Fruit fly (Drosophila melanogaster): Measurements from ENCODE around the gene CG42494.

- no peak for TF ChIP-seq Hnf4 (GFP tag; optimal IDR thresholded peaks at IDR 0.05)
- peak; percentile 27 for TF ChIP-seq woc (GFP tag; optimal IDR thresholded peaks at IDR 0.05)
- no peak for TF ChIP-seq psq (GFP tag; optimal IDR thresholded peaks at IDR 0.05)
- TF ChIP-seq CG32264 (GFP tag; optimal IDR thresholded peaks at IDR 0.05) = no peak
- no peak for TF ChIP-seq dmrt93B (GFP tag; optimal IDR thresholded peaks at IDR 0.05)
- no peak for TF ChIP-seq CrebA (GFP tag; optimal IDR thresholded peaks at IDR 0.05; ENCODE audit: borderline replicate concordance)
- TF ChIP-seq Myc (optimal IDR thresholded peaks at IDR 0.05) = no peak
- no peak for TF ChIP-seq Hr78 (GFP tag; optimal IDR thresholded peaks at IDR 0.05)
- no peak for TF ChIP-seq pan (optimal IDR thresholded peaks at IDR 0.05)
Measured at dm6 chr3L:3164951-3165350, 19.3 kb upstream of the CG42494 start, which contains the start of gene CG32280.

Data from whole organism, wandering third instar larva.